Worm (Caenorhabditis elegans): Measurements from ENCODE around the gene T07G12.3.

DNA sequence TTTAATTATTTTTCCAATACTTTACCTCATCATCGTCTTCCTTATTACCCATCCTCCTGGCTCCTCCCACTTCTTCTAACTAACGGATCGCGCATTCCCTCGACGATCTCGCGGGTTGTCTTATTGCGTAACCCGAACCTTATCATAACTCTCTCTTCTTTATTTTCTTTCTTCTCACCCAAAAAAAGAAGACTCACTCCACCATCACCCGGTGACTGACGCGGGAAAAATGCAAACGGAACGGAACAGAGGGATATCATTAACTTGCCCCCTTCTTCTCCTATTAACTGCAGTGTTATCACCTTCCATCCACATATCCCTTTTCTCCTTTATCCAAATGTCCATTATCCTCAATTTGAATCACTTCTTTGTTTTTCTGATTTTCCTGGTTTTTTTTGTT is 36.3 kb downstream of the T07G12.3 start:
- TF ChIP-seq nhr-27 (tag; optimal IDR thresholded peaks at IDR 0.05) = no peak
- TF ChIP-seq ets-4 (GFP tag; optimal IDR thresholded peaks at IDR 0.05) = no peak
- TF ChIP-seq dpff-1 (tag; optimal IDR thresholded peaks at IDR 0.05) = no peak

Measured in whole organism, young adult.